Fruit fly (Drosophila melanogaster) whole organism, prepupa: ENCODE measurements around the gene CG11596.

Experiments
- CG31627 ChIP-seq: fragments of 200-800 bp; sonication (Bioruptor generic); optimal IDR thresholded peaks from 3 replicates; lab custom pipeline; 2016; ENCODE audit warnings: missing biosample characterization, missing genetic modification characterization
- CG3919 ChIP-seq: fragments of 200-800 bp; sonication (Bioruptor generic); optimal IDR thresholded peaks from 3 replicates; lab custom pipeline; 2016; ENCODE audit warnings: missing biosample characterization, missing genetic modification characterization
- CG6276 ChIP-seq: fragments of 200-800 bp; sonication (Bioruptor generic); optimal IDR thresholded peaks from 2 replicates; lab custom pipeline; 2017; ENCODE audit warnings: missing biosample characterization, mild to moderate bottlenecking, missing genetic modification characterization
- OdsH ChIP-seq: fragments of 200-800 bp; sonication (Bioruptor generic); optimal IDR thresholded peaks from 3 replicates; lab custom pipeline; 2016; ENCODE audit warnings: missing biosample characterization, missing genetic modification characterization
- Smox ChIP-seq: fragments of 200-800 bp; sonication (Bioruptor generic); optimal IDR thresholded peaks from 3 replicates; lab custom pipeline; 2016; ENCODE audit warnings: missing biosample characterization, missing genetic modification characterization
- Sox102F ChIP-seq: fragments of 200-800 bp; sonication (Bioruptor generic); optimal IDR thresholded peaks from 2 replicates; lab custom pipeline; 2016; ENCODE audit warnings: missing biosample characterization, mild to moderate bottlenecking, missing genetic modification characterization
- cyc ChIP-seq: fragments of 200-800 bp; sonication (Bioruptor generic); optimal IDR thresholded peaks from 3 replicates; lab custom pipeline; 2016; ENCODE audit warnings: missing biosample characterization, missing genetic modification characterization

DNA sequence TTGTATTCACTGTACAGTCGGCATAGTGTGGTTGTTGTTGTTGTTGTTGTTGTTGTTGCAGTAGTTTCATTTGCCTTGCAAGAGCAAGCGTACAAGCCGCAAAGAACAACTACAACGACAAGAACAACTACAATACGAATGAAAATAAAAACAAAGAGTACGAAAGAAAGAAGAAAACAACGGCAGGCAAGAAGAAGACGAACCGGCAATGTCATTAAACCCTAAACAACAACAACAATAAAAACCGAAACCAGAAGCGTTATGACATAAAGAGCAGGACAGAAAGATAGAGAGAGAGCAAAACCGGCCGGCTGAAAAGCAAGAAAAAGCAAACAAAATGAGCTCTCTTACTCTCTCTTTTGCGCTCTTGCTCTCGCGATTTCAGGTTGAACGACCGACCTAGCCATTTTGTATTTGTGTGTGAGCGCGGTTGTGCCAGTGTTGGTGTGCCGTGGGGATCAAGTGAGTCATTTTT lies 20.5 kb downstream of the CG11596 start:
- TF ChIP-seq CG6276 (GFP tag; lab: Kevin White, UChicago) (no peak), Sox102F (no peak), CG31627 (GFP tag; lab: Kevin White, UChicago) (no peak), cyc (GFP tag; lab: Kevin White, UChicago) (no peak), Smox (GFP tag; lab: Kevin White, UChicago) (no peak), OdsH (GFP tag; lab: Kevin White, UChicago) (no peak), CG3919 (GFP tag; lab: Kevin White, UChicago) (no peak)
